Worm (Caenorhabditis elegans) whole organism, mixed stage, embryonic: ENCODE measurements around the gene srt-63.

Experiments
- M03D4.4 ChIP-seq: sonication (generic microtip); optimal IDR thresholded peaks from 2 replicates; lab custom pipeline; 2017; ENCODE audit warnings: mild to moderate bottlenecking, missing genetic modification characterization, missing compliant biosample characterization
- bed-3 ChIP-seq: fragments of 200-800 bp; sonication (Bioruptor generic); optimal IDR thresholded peaks from 3 replicates; lab custom pipeline; 2018; ENCODE audit warnings: mild to moderate bottlenecking, missing genetic modification characterization, moderate library complexity, missing compliant biosample characterization
- blmp-1 ChIP-seq: fragments of 150-350 bp; optimal IDR thresholded peaks from 2 replicates; lab custom pipeline; 2014; ENCODE audit warnings: missing biosample characterization, missing genetic modification characterization
- ceh-39 ChIP-seq: fragments of 150-350 bp; optimal IDR thresholded peaks from 2 replicates; lab custom pipeline; 2014; ENCODE audit warnings: missing biosample characterization, missing genetic modification characterization
- ceh-43 ChIP-seq: fragments of 200-800 bp; sonication (Bioruptor generic); optimal IDR thresholded peaks from 2 replicates; lab custom pipeline; 2018; ENCODE audit warnings: mild to moderate bottlenecking, missing genetic modification characterization, moderate library complexity, missing compliant biosample characterization
- ceh-83 ChIP-seq: fragments of 200-800 bp; sonication (Bioruptor generic); optimal IDR thresholded peaks from 2 replicates; lab custom pipeline; 2018; ENCODE audit warnings: mild to moderate bottlenecking, missing genetic modification characterization, missing compliant biosample characterization
- ces-1 ChIP-seq: fragments of 150-350 bp; optimal IDR thresholded peaks from 2 replicates; lab custom pipeline; 2014; ENCODE audit warnings: missing biosample characterization, missing genetic modification reagents, missing genetic modification characterization
- drap-1 ChIP-seq: fragments of 200-800 bp; sonication (Bioruptor generic); optimal IDR thresholded peaks from 3 replicates; lab custom pipeline; 2018; ENCODE audit warnings: mild to moderate bottlenecking, missing genetic modification characterization, missing compliant biosample characterization
- elt-1 ChIP-seq: sonication (generic microtip); optimal IDR thresholded peaks from 2 replicates; lab custom pipeline; 2017; ENCODE audit warnings: missing genetic modification characterization, mild to moderate bottlenecking, missing compliant biosample characterization, antibody characterized with exemption, moderate library complexity, borderline replicate concordance; ENCODE audit not compliant: insufficient read depth
- elt-3 ChIP-seq: fragments of 150-350 bp; optimal IDR thresholded peaks from 2 replicates; lab custom pipeline; 2014; ENCODE audit warnings: missing biosample characterization, missing genetic modification characterization
- flh-1 ChIP-seq: fragments of 200-800 bp; sonication (Bioruptor generic); optimal IDR thresholded peaks from 2 replicates; lab custom pipeline; 2018; ENCODE audit warnings: mild to moderate bottlenecking, missing genetic modification characterization, moderate library complexity, missing compliant biosample characterization
- ham-2 ChIP-seq: fragments of 200-800 bp; sonication (Bioruptor generic); optimal IDR thresholded peaks from 2 replicates; lab custom pipeline; 2018; ENCODE audit warnings: mild to moderate bottlenecking, missing genetic modification characterization, missing compliant biosample characterization
- hlh-1 ChIP-seq: fragments of 150-350 bp; optimal IDR thresholded peaks from 2 replicates; lab custom pipeline; 2014; ENCODE audit warnings: missing biosample characterization, missing genetic modification reagents, missing genetic modification characterization
- lin-13 ChIP-seq: fragments of 150-350 bp; optimal IDR thresholded peaks from 2 replicates; lab custom pipeline; 2014; ENCODE audit warnings: missing biosample characterization, missing genetic modification characterization
- lin-32 ChIP-seq: fragments of 200-800 bp; sonication (Bioruptor generic); optimal IDR thresholded peaks from 2 replicates; lab custom pipeline; 2018; ENCODE audit warnings: mild to moderate bottlenecking, missing genetic modification characterization, missing compliant biosample characterization
- lsy-2 ChIP-seq: fragments of 150-350 bp; optimal IDR thresholded peaks from 2 replicates; lab custom pipeline; 2014; ENCODE audit warnings: missing biosample characterization, missing genetic modification characterization
- mab-5 ChIP-seq: fragments of 150-350 bp; optimal IDR thresholded peaks from 2 replicates; lab custom pipeline; 2014; ENCODE audit warnings: missing biosample characterization, missing genetic modification characterization
- mls-2 ChIP-seq: sonication (generic microtip); optimal IDR thresholded peaks from 2 replicates; lab custom pipeline; 2016; ENCODE audit warnings: mild to moderate bottlenecking, missing genetic modification characterization, moderate library complexity, missing compliant biosample characterization
- nhr-12 ChIP-seq: fragments of 150-350 bp; optimal IDR thresholded peaks from 2 replicates; lab custom pipeline; 2014; ENCODE audit warnings: missing biosample characterization, missing genetic modification characterization
- nhr-2 ChIP-seq: fragments of 150-350 bp; optimal IDR thresholded peaks from 2 replicates; lab custom pipeline; 2014; ENCODE audit warnings: missing biosample characterization, missing genetic modification characterization
- nhr-237 ChIP-seq: fragments of 150-350 bp; optimal IDR thresholded peaks from 2 replicates; lab custom pipeline; 2014; ENCODE audit warnings: missing biosample characterization, missing genetic modification characterization
- nhr-28 ChIP-seq: fragments of 150-350 bp; optimal IDR thresholded peaks from 2 replicates; lab custom pipeline; 2014; ENCODE audit warnings: missing biosample characterization, missing genetic modification characterization
- nhr-76 ChIP-seq: sonication (generic microtip); optimal IDR thresholded peaks from 2 replicates; lab custom pipeline; 2017; ENCODE audit warnings: missing biosample characterization, missing genetic modification characterization
- pha-4 ChIP-seq: fragments of 150-350 bp; optimal IDR thresholded peaks from 2 replicates; lab custom pipeline; 2018; ENCODE audit warnings: missing biosample characterization, missing genetic modification reagents, missing genetic modification characterization
- sem-2 ChIP-seq: fragments of 200-800 bp; sonication (Bioruptor generic); optimal IDR thresholded peaks from 2 replicates; lab custom pipeline; 2018; ENCODE audit warnings: mild to moderate bottlenecking, missing genetic modification characterization, missing compliant biosample characterization
- snpc-4 ChIP-seq: fragments of 150-350 bp; optimal IDR thresholded peaks from 2 replicates; lab custom pipeline; 2014; ENCODE audit warnings: missing biosample characterization, missing genetic modification characterization
- sptf-1 ChIP-seq: sonication (generic microtip); optimal IDR thresholded peaks from 2 replicates; lab custom pipeline; 2017; ENCODE audit warnings: mild to moderate bottlenecking, missing genetic modification characterization, moderate library complexity, missing compliant biosample characterization
- unc-120 ChIP-seq: sonication (generic microtip); optimal IDR thresholded peaks from 2 replicates; lab custom pipeline; 2017; ENCODE audit warnings: missing genetic modification characterization, missing compliant biosample characterization; ENCODE audit not compliant: poor library complexity, severe bottlenecking
- unc-39 ChIP-seq: fragments of 150-350 bp; optimal IDR thresholded peaks from 2 replicates; lab custom pipeline; 2014; ENCODE audit warnings: missing biosample characterization, missing genetic modification characterization
- unc-62 ChIP-seq: fragments of 150-350 bp; optimal IDR thresholded peaks from 2 replicates; lab custom pipeline; 2014; ENCODE audit warnings: missing biosample characterization, missing genetic modification reagents, missing genetic modification characterization
- zip-8 ChIP-seq: fragments of 150-350 bp; optimal IDR thresholded peaks from 2 replicates; lab custom pipeline; 2014; ENCODE audit warnings: missing biosample characterization, missing genetic modification characterization
- ztf-11 ChIP-seq: fragments of 150-350 bp; optimal IDR thresholded peaks from 2 replicates; lab custom pipeline; 2014; ENCODE audit warnings: missing biosample characterization, missing genetic modification characterization

Gene srt-63

DNA sequence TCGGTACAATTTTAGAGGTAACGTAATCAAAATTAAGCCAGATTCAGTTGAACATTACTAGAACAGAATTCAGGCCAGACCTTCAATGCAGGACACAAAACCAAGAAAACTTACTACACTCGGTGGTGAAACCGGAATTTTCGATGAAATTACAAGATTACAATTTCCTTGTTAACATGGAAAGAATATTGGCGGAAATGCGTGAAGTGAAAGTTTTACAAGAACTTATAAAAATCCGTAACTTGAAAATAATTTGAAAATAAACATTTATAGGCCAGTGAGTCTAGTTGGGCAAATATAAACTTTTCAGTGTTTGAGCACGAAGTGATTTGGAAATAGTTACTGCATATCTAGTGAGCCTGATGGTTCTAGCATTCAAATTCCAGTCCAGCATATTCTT lies 21.1 kb downstream of the srt-63 start, which contains the start of gene K08D9.6:
Gene K08D9.6, minus strand, starts transcription at position 101 of the 400 bp plus-strand sequence.
- TF ChIP-seq ceh-83 (GFP tag; lab: Kevin White, UChicago) (no peak), flh-1 (GFP tag; lab: Kevin White, UChicago) (no peak), pha-4 (tag; lab: Kevin White, UChicago) (no peak), ceh-39 (tag; lab: Kevin White, UChicago) (no peak), nhr-12 (tag; lab: Kevin White, UChicago) (no peak), nhr-28 (tag; lab: Kevin White, UChicago) (no peak), hlh-1 (tag; lab: Kevin White, UChicago) (no peak), nhr-237 (tag; lab: Kevin White, UChicago) (no peak), mls-2 (tag; lab: Kevin White, UChicago) (no peak), drap-1 (no peak), elt-1 (tag; lab: Kevin White, UChicago) (no peak), lin-13 (tag; lab: Kevin White, UChicago) (no peak), lin-32 (GFP tag; lab: Kevin White, UChicago) (no peak), mab-5 (tag; lab: Kevin White, UChicago) (no peak), M03D4.4 (tag; lab: Kevin White, UChicago) (no peak), zip-8 (no peak), unc-39 (tag; lab: Kevin White, UChicago) (no peak), nhr-76 (tag; lab: Kevin White, UChicago) (no peak), ces-1 (GFP tag; lab: Kevin White, UChicago) (no peak)

DNA sequence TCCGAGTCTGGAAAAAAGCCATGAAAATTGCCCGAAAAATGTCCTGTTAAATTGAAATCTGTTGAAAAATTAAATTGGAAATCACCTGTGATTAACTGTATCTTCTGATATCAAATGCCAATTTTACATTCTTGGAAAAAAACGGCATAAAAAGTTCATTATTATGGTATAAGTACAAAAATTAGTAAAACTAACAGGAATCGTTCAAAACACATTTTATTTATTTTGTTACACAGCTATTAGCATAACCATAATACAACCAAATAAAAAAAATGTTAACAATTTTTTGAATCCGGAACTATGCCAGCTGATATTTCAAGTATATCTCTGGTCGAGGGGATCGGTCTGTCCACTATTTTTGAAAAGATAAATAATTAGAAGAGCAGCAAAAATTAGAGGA lies 25.4 kb downstream of the srt-63 start, which contains the start of gene K08D9.10:
Gene K08D9.10, plus strand, starts transcription at position 301 of the 400 bp plus-strand sequence.
- TF ChIP-seq flh-1 (GFP tag; lab: Kevin White, UChicago) (no peak), ztf-11 (tag; lab: Kevin White, UChicago) (no peak), hlh-1 (tag; lab: Kevin White, UChicago) (no peak), ceh-43 (GFP tag; lab: Kevin White, UChicago) (no peak), sptf-1 (tag; lab: Kevin White, UChicago) (no peak), blmp-1 (tag; lab: Kevin White, UChicago) (no peak), ham-2 (GFP tag; lab: Kevin White, UChicago) (no peak), lsy-2 (tag; lab: Kevin White, UChicago) (no peak), M03D4.4 (tag; lab: Kevin White, UChicago) (no peak)

DNA sequence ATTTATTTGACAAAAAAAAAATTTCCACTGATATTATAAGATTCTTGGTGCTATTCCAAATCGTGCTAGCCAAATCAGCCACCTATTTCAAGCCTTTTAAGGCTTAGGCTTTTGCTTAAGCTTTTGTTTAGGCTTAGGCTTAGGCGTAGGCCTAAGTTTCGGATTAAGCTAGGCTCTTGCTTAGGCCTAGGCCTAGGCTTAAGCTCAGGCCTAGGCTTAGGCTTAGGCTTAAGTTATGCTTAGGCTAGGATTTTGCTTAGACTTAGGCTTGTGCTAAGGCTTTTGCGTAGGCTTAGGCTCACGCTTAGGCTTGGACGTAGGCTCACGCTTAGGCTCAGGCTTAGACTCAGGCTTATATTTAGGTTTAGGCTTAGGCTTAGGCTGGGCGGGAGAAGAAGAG lies 25.8 kb downstream of the srt-63 start:
- no peak for TF ChIP-seq elt-3 (tag; lab: Kevin White, UChicago)
- no peak for TF ChIP-seq nhr-2 (tag; lab: Kevin White, UChicago)
- no peak for TF ChIP-seq mls-2 (tag; lab: Kevin White, UChicago)
- no peak for TF ChIP-seq nhr-12 (tag; lab: Kevin White, UChicago)
- no peak for TF ChIP-seq unc-120 (tag; lab: Kevin White, UChicago)
- TF ChIP-seq ces-1 (GFP tag; lab: Kevin White, UChicago) = no peak
- no peak for TF ChIP-seq nhr-28 (tag; lab: Kevin White, UChicago)
- no peak for TF ChIP-seq unc-62
- TF ChIP-seq nhr-237 (tag; lab: Kevin White, UChicago) = no peak
- TF ChIP-seq zip-8 = no peak
- no peak for TF ChIP-seq hlh-1 (tag; lab: Kevin White, UChicago)
- no peak for TF ChIP-seq sem-2
- TF ChIP-seq M03D4.4 (tag; lab: Kevin White, UChicago) = no peak

DNA sequence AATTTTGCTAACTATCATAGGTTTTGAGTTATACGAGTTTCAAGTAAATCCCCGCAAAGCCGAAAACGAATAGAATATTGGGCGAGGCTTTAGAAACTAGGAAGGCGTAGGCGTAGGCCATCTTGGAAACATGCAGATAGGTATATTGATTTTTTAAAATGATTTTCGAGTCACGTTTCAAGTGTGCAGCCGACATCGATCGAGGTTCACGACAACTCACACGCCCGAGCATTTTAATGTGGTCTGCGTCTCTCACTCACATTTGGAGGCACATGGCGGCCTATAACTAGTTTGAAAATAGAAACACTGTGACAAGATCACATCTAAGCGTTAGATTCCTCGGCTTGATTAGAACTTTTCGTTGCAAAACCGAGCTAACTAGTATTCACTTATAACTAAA lies 28.6 kb downstream of the srt-63 start, which contains the start of gene K08D9.2:
Gene K08D9.2, plus strand, starts transcription at position 301 of the 400 bp plus-strand sequence.
- TF ChIP-seq unc-62 (no peak), mab-5 (tag; lab: Kevin White, UChicago) (no peak), ces-1 (GFP tag; lab: Kevin White, UChicago) (no peak), ztf-11 (tag; lab: Kevin White, UChicago) (no peak), lin-32 (GFP tag; lab: Kevin White, UChicago) (no peak), ceh-39 (tag; lab: Kevin White, UChicago) (no peak), snpc-4 (no peak), elt-3 (tag; lab: Kevin White, UChicago) (no peak), sem-2 (no peak), elt-1 (tag; lab: Kevin White, UChicago) (no peak)

DNA sequence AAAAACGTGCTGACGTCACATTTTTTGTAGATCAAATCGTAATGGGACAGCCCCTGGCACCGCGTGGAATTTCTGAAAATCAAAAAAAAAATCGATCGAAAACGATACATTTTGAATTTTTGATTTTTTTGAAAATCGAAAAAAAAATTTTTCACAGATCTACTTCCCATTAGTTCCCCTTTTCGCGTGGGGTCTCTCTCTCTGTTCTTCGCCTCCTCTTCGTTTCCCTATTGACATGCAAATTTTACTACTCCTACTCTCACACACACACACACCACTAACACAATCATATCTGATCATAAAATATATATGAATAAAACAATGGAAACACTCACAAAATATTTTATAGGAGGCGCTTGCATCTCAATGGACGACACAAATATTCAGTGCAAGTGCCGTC lies 37.3 kb downstream of the srt-63 start:
- TF ChIP-seq zip-8 = no peak
- no peak for TF ChIP-seq lin-13 (tag; lab: Kevin White, UChicago)
- no peak for TF ChIP-seq ceh-83 (GFP tag; lab: Kevin White, UChicago)
- no peak for TF ChIP-seq bed-3 (GFP tag; lab: Kevin White, UChicago)
- no peak for TF ChIP-seq pha-4 (tag; lab: Kevin White, UChicago)
- no peak for TF ChIP-seq blmp-1 (tag; lab: Kevin White, UChicago)
- TF ChIP-seq unc-39 (tag; lab: Kevin White, UChicago) = no peak
- no peak for TF ChIP-seq ham-2 (GFP tag; lab: Kevin White, UChicago)
- TF ChIP-seq ztf-11 (tag; lab: Kevin White, UChicago) = no peak
- TF ChIP-seq nhr-237 (tag; lab: Kevin White, UChicago) = no peak
- no peak for TF ChIP-seq lsy-2 (tag; lab: Kevin White, UChicago)
- TF ChIP-seq elt-1 (tag; lab: Kevin White, UChicago) = no peak
- no peak for TF ChIP-seq hlh-1 (tag; lab: Kevin White, UChicago)
- TF ChIP-seq unc-120 (tag; lab: Kevin White, UChicago) = no peak
- TF ChIP-seq mab-5 (tag; lab: Kevin White, UChicago) = no peak
